Fruit fly (Drosophila melanogaster) whole organism, prepupa: ENCODE results near the gene papi.

ENCODE experiments used
- CG10631 ChIP-seq: fragments of 200-800 bp; sonication (Bioruptor generic); optimal IDR thresholded peaks from 2 replicates; lab custom pipeline; 2016; ENCODE audit warnings: missing biosample characterization, missing genetic modification characterization
- CG10669 ChIP-seq: fragments of 200-800 bp; sonication (Bioruptor generic); optimal IDR thresholded peaks from 3 replicates; lab custom pipeline; 2018; ENCODE audit warnings: missing biosample characterization, mild to moderate bottlenecking, missing genetic modification characterization, moderate library complexity
- CG11294 ChIP-seq: fragments of 200-800 bp; sonication (Bioruptor generic); IDR thresholded peaks from 2 replicates; pipeline ENCODE4 v1.3.6; 2022; ENCODE audit warnings: missing biosample characterization, missing genetic modification characterization
- CG11762 ChIP-seq: fragments of 200-800 bp; sonication (Bioruptor generic); optimal IDR thresholded peaks from 3 replicates; lab custom pipeline; 2016; ENCODE audit warnings: missing biosample characterization, missing genetic modification characterization; ENCODE audit not compliant: insufficient read depth
- CG11902 ChIP-seq: fragments of 200-800 bp; sonication (Bioruptor generic); optimal IDR thresholded peaks from 3 replicates; lab custom pipeline; 2016; ENCODE audit warnings: missing biosample characterization, missing genetic modification characterization
- CG1621 ChIP-seq: fragments of 200-800 bp; sonication (Bioruptor generic); optimal IDR thresholded peaks from 3 replicates; lab custom pipeline; 2018; ENCODE audit warnings: missing biosample characterization, mild to moderate bottlenecking, missing genetic modification characterization
- CG16779 ChIP-seq: fragments of 200-800 bp; sonication (Bioruptor generic); optimal IDR thresholded peaks from 3 replicates; lab custom pipeline; 2017; ENCODE audit warnings: missing biosample characterization, mild to moderate bottlenecking, missing genetic modification characterization
- CG31627 ChIP-seq: fragments of 200-800 bp; sonication (Bioruptor generic); optimal IDR thresholded peaks from 3 replicates; lab custom pipeline; 2016; ENCODE audit warnings: missing biosample characterization, missing genetic modification characterization
- CG32006 ChIP-seq: fragments of 200-800 bp; sonication (Bioruptor generic); optimal IDR thresholded peaks from 3 replicates; lab custom pipeline; 2017; ENCODE audit warnings: missing biosample characterization, mild to moderate bottlenecking, missing genetic modification characterization
- CG3919 ChIP-seq: fragments of 200-800 bp; sonication (Bioruptor generic); optimal IDR thresholded peaks from 3 replicates; lab custom pipeline; 2016; ENCODE audit warnings: missing biosample characterization, missing genetic modification characterization
- CG4318 ChIP-seq: fragments of 200-800 bp; sonication (Bioruptor generic); optimal IDR thresholded peaks from 3 replicates; lab custom pipeline; 2017; ENCODE audit warnings: missing biosample characterization, mild to moderate bottlenecking, missing genetic modification characterization
- CG6163 ChIP-seq: fragments of 200-800 bp; sonication (Bioruptor generic); IDR thresholded peaks from 3 replicates; pipeline ENCODE4 v1.3.6; 2022; ENCODE audit warnings: missing biosample characterization, missing genetic modification characterization
- CG6276 ChIP-seq: fragments of 200-800 bp; sonication (Bioruptor generic); optimal IDR thresholded peaks from 2 replicates; lab custom pipeline; 2017; ENCODE audit warnings: missing biosample characterization, mild to moderate bottlenecking, missing genetic modification characterization
- CG6792 ChIP-seq: fragments of 200-800 bp; sonication (Bioruptor generic); optimal IDR thresholded peaks from 3 replicates; lab custom pipeline; 2016; ENCODE audit warnings: missing biosample characterization, missing genetic modification characterization
- CG6808 ChIP-seq: fragments of 200-800 bp; sonication (Bioruptor generic); optimal IDR thresholded peaks from 3 replicates; lab custom pipeline; 2017; ENCODE audit warnings: missing biosample characterization, missing genetic modification characterization, mild to moderate bottlenecking, moderate library complexity, missing genetic modification reagents
- CG6854 ChIP-seq: fragments of 200-800 bp; sonication (Bioruptor generic); optimal IDR thresholded peaks from 2 replicates; lab custom pipeline; 2017; ENCODE audit warnings: missing biosample characterization, mild to moderate bottlenecking, missing genetic modification characterization
- CG7368 ChIP-seq: fragments of 200-800 bp; sonication (Bioruptor generic); optimal IDR thresholded peaks from 3 replicates; lab custom pipeline; 2016; ENCODE audit warnings: missing biosample characterization, missing genetic modification characterization
- CG8119 ChIP-seq: fragments of 200-800 bp; sonication (Bioruptor generic); IDR thresholded peaks from 3 replicates; pipeline ENCODE4 v1.3.6; 2022; ENCODE audit warnings: missing biosample characterization, missing genetic modification characterization
- CG8632 ChIP-seq: fragments of 200-800 bp; sonication (Bioruptor generic); optimal IDR thresholded peaks from 3 replicates; lab custom pipeline; 2016; ENCODE audit warnings: missing biosample characterization, missing genetic modification characterization
- CG9139 ChIP-seq: fragments of 200-800 bp; sonication (Bioruptor generic); optimal IDR thresholded peaks from 3 replicates; lab custom pipeline; 2017; ENCODE audit warnings: missing biosample characterization, mild to moderate bottlenecking, missing genetic modification characterization
- Eip78C ChIP-seq: fragments of 200-800 bp; sonication (Bioruptor generic); peaks from one replicate; lab custom pipeline; 2016; ENCODE audit warnings: missing biosample characterization, missing genetic modification characterization
- Eip93F ChIP-seq: fragments of 200-800 bp; sonication (Bioruptor generic); optimal IDR thresholded peaks from 2 replicates; lab custom pipeline; 2016; ENCODE audit warnings: missing biosample characterization, mild to moderate bottlenecking, missing genetic modification characterization
- Ets21C ChIP-seq: fragments of 200-800 bp; sonication (Bioruptor generic); optimal IDR thresholded peaks from 3 replicates; lab custom pipeline; 2016; ENCODE audit warnings: missing biosample characterization, missing genetic modification characterization
- Ets96B ChIP-seq: fragments of 200-800 bp; optimal IDR thresholded peaks from 2 replicates; lab custom pipeline; 2019; ENCODE audit warnings: missing biosample characterization, mild to moderate bottlenecking, missing genetic modification characterization, moderate library complexity
- Hr38 ChIP-seq: sonication (Bioruptor generic); optimal IDR thresholded peaks from 2 replicates; lab custom pipeline; 2016; ENCODE audit warnings: missing biosample characterization, missing genetic modification characterization
- Hr4 ChIP-seq: fragments of 200-800 bp; sonication (Bioruptor generic); optimal IDR thresholded peaks from 3 replicates; lab custom pipeline; 2016; ENCODE audit warnings: missing biosample characterization, missing genetic modification characterization
- Lpt ChIP-seq: fragments of 200-800 bp; sonication (Bioruptor generic); optimal IDR thresholded peaks from 3 replicates; lab custom pipeline; 2016; ENCODE audit warnings: missing biosample characterization, missing genetic modification characterization
- Met ChIP-seq: fragments of 200-800 bp; sonication (Bioruptor generic); optimal IDR thresholded peaks from 3 replicates; lab custom pipeline; 2016; ENCODE audit warnings: missing biosample characterization, missing genetic modification characterization
- OdsH ChIP-seq: fragments of 200-800 bp; sonication (Bioruptor generic); optimal IDR thresholded peaks from 3 replicates; lab custom pipeline; 2016; ENCODE audit warnings: missing biosample characterization, missing genetic modification characterization
- Sox102F ChIP-seq: fragments of 200-800 bp; sonication (Bioruptor generic); optimal IDR thresholded peaks from 2 replicates; lab custom pipeline; 2016; ENCODE audit warnings: missing biosample characterization, mild to moderate bottlenecking, missing genetic modification characterization
- Sox14 ChIP-seq: fragments of 200-800 bp; sonication (Bioruptor generic); optimal IDR thresholded peaks from 3 replicates; lab custom pipeline; 2016; ENCODE audit warnings: missing biosample characterization, missing genetic modification characterization
- Sox15 ChIP-seq: fragments of 200-800 bp; sonication (Bioruptor generic); optimal IDR thresholded peaks from 3 replicates; lab custom pipeline; 2016; ENCODE audit warnings: missing biosample characterization, missing genetic modification characterization
- achi ChIP-seq: fragments of 200-800 bp; sonication (Bioruptor generic); optimal IDR thresholded peaks from 3 replicates; lab custom pipeline; 2016; ENCODE audit warnings: missing biosample characterization, missing genetic modification characterization
- acj6 ChIP-seq: fragments of 200-800 bp; sonication (Bioruptor generic); optimal IDR thresholded peaks from 3 replicates; lab custom pipeline; 2016; ENCODE audit warnings: missing biosample characterization, missing genetic modification characterization
- cyc ChIP-seq: fragments of 200-800 bp; sonication (Bioruptor generic); optimal IDR thresholded peaks from 3 replicates; lab custom pipeline; 2016; ENCODE audit warnings: missing biosample characterization, missing genetic modification characterization
- dsx ChIP-seq: fragments of 200-800 bp; optimal IDR thresholded peaks from 3 replicates; lab custom pipeline; 2019; ENCODE audit warnings: missing biosample characterization, mild to moderate bottlenecking, missing genetic modification characterization, moderate library complexity; ENCODE audit not compliant: poor library complexity, severe bottlenecking
- eg ChIP-seq: fragments of 200-800 bp; sonication (Bioruptor generic); IDR thresholded peaks from 3 replicates; pipeline ENCODE4 v1.3.6; 2022; ENCODE audit warnings: missing biosample characterization, missing genetic modification characterization
- esn ChIP-seq: fragments of 200-800 bp; sonication (Bioruptor generic); optimal IDR thresholded peaks from 2 replicates; lab custom pipeline; 2016; ENCODE audit warnings: missing biosample characterization, mild to moderate bottlenecking, missing genetic modification characterization, moderate library complexity
- fd59A ChIP-seq: fragments of 200-800 bp; sonication (Bioruptor generic); optimal IDR thresholded peaks from 2 replicates; lab custom pipeline; 2017; ENCODE audit warnings: missing biosample characterization, mild to moderate bottlenecking, missing genetic modification characterization, missing genetic modification reagents
- fd85E ChIP-seq: fragments of 200-800 bp; sonication (Bioruptor generic); optimal IDR thresholded peaks from 3 replicates; lab custom pipeline; 2016; ENCODE audit warnings: missing biosample characterization, missing genetic modification characterization
- fkh ChIP-seq: fragments of 200-800 bp; sonication (Bioruptor generic); optimal IDR thresholded peaks from 3 replicates; lab custom pipeline; 2017; ENCODE audit warnings: missing biosample characterization, mild to moderate bottlenecking, missing genetic modification characterization, moderate library complexity
- lz ChIP-seq: fragments of 200-800 bp; sonication (Bioruptor generic); optimal IDR thresholded peaks from 3 replicates; lab custom pipeline; 2016; ENCODE audit warnings: missing biosample characterization, missing genetic modification characterization
- pdm3 ChIP-seq: fragments of 200-800 bp; sonication (Bioruptor generic); optimal IDR thresholded peaks from 3 replicates; lab custom pipeline; 2016; ENCODE audit warnings: missing biosample characterization, missing genetic modification characterization
- salr ChIP-seq, 2 experiments: fragments of 200-800 bp; sonication (Bioruptor generic); optimal IDR thresholded peaks; 3 replicates each; lab custom pipeline; 2016 to 2018; ENCODE audit warnings: missing biosample characterization in 2 of 2, missing genetic modification characterization in 2 of 2, mild to moderate bottlenecking in 1 of 2
- spab ChIP-seq: fragments of 200-800 bp; sonication (Bioruptor generic); optimal IDR thresholded peaks from 2 replicates; lab custom pipeline; 2017; ENCODE audit warnings: missing biosample characterization, mild to moderate bottlenecking, missing genetic modification characterization, missing genetic modification reagents
- ss ChIP-seq, 2 experiments: fragments of 200-800 bp; sonication (Bioruptor generic); optimal IDR thresholded peaks; 2 replicates in 1 of 2; 3 replicates in 1 of 2; lab custom pipeline; 2017 to 2018; ENCODE audit warnings: mild to moderate bottlenecking in 2 of 2, missing biosample characterization in 2 of 2, missing genetic modification characterization in 2 of 2, moderate library complexity in 1 of 2
- svp ChIP-seq: fragments of 200-800 bp; sonication (Bioruptor generic); peaks from one replicate; lab custom pipeline; 2016; ENCODE audit warnings: missing biosample characterization, missing genetic modification characterization
- topi ChIP-seq: fragments of 200-800 bp; sonication (Bioruptor generic); optimal IDR thresholded peaks from 3 replicates; lab custom pipeline; 2016; ENCODE audit warnings: missing biosample characterization, missing genetic modification characterization
- vri ChIP-seq: fragments of 200-800 bp; sonication (Bioruptor generic); optimal IDR thresholded peaks from 3 replicates; lab custom pipeline; 2016; ENCODE audit warnings: missing biosample characterization, mild to moderate bottlenecking, missing genetic modification characterization

The papi gene

dm6 chr2L:2184659-2185058 is 35.9 kb upstream of the papi start (continued):
- no peak for TF ChIP-seq CG11294 (GFP tag; lab: Robert Waterston, UW)
- peak; percentile 26 for TF ChIP-seq CG8632
- TF ChIP-seq Met (GFP tag; lab: Kevin White, UChicago), result peak; percentile 50
- TF ChIP-seq CG6276, result peak; percentile 56
- TF ChIP-seq cyc (GFP tag; lab: Kevin White, UChicago), result no peak
- TF ChIP-seq CG10631 (GFP tag; lab: Kevin White, UChicago), result peak; percentile 56
- peak; percentile 61 for TF ChIP-seq OdsH (GFP tag; lab: Kevin White, UChicago)
- no peak for TF ChIP-seq CG9139
- TF ChIP-seq ss (GFP tag; optimal IDR thresholded peaks at IDR 0.05; lab: Kevin White, UChicago), result peak in 1 of 2 experiments; percentile 7
- no peak for TF ChIP-seq fd85E (GFP tag; lab: Kevin White, UChicago)
- TF ChIP-seq svp (GFP tag; lab: Kevin White, UChicago), result peak; percentile 81
- TF ChIP-seq Ets96B (tag; lab: Kevin White, UChicago), result peak; percentile 38
- TF ChIP-seq CG32006, result peak; percentile 62
- no peak for TF ChIP-seq CG6854 (GFP tag; lab: Kevin White, UChicago)
- no peak for TF ChIP-seq CG11902
- TF ChIP-seq CG3919, result peak; percentile 60

dm6 chr2L:2185373-2185772 is 35.2 kb upstream of the papi start:
- TF ChIP-seq acj6 (peak; percentile 29), CG6163 (0 out of 3 replicates have a peak, but pooled peaks have one; percentile 27), CG6854 (GFP tag; lab: Kevin White, UChicago) (no peak), fd59A (GFP tag; lab: Kevin White, UChicago) (no peak), esn (GFP tag; lab: Kevin White, UChicago) (peak; percentile 53), Lpt (GFP tag; lab: Kevin White, UChicago) (no peak), eg (peak; percentile 7; the same call in 1 of the 3 replicates), cyc (GFP tag; lab: Kevin White, UChicago) (no peak), topi (GFP tag; lab: Kevin White, UChicago) (peak; percentile 29), dsx (GFP tag; lab: Kevin White, UChicago) (no peak), ss (GFP tag; optimal IDR thresholded peaks at IDR 0.05; lab: Kevin White, UChicago) (no peak), Hr38 (no peak), spab (GFP tag; lab: Kevin White, UChicago) (no peak), CG11294 (GFP tag; lab: Robert Waterston, UW) (0 out of 2 replicates have a peak, but pooled peaks have one; percentile 27), CG8632 (peak; percentile 42), fd85E (GFP tag; lab: Kevin White, UChicago) (no peak), CG10631 (GFP tag; lab: Kevin White, UChicago) (peak; percentile 47), achi (peak; percentile 57), CG16779 (tag; lab: Kevin White, UChicago) (no peak), OdsH (GFP tag; lab: Kevin White, UChicago) (peak; percentile 64), salr (GFP tag; optimal IDR thresholded peaks at IDR 0.05; lab: Kevin White, UChicago) (no peak), CG6808 (GFP tag; lab: Kevin White, UChicago) (no peak), CG6792 (GFP tag; lab: Kevin White, UChicago) (peak; percentile 54), CG11762 (GFP tag; lab: Kevin White, UChicago) (peak; percentile 2), Sox15 (no peak), Hr4 (GFP tag; lab: Kevin White, UChicago) (peak; percentile 47), Ets96B (tag; lab: Kevin White, UChicago) (no peak), Eip78C (peak; percentile 87), Sox14 (GFP tag; lab: Kevin White, UChicago) (peak; percentile 42), fkh (no peak), Eip93F (GFP tag; lab: Kevin White, UChicago) (no peak), lz (GFP tag; lab: Kevin White, UChicago) (peak; percentile 36), pdm3 (peak; percentile 48), CG8119 (GFP tag; lab: Robert Waterston, UW) (peak; percentile 69), Sox102F (GFP tag; lab: Kevin White, UChicago) (peak; percentile 20), CG11902 (peak; percentile 33), CG1621 (tag; lab: Kevin White, UChicago) (no peak), CG4318 (GFP tag; lab: Kevin White, UChicago) (peak; percentile 67), Ets21C (peak; percentile 6), CG31627 (GFP tag; lab: Kevin White, UChicago) (peak; percentile 14), vri (no peak), CG3919 (peak; percentile 40), CG10669 (GFP tag; lab: Kevin White, UChicago) (no peak), CG7368 (GFP tag; lab: Kevin White, UChicago) (peak; percentile 8)
